Worm (Caenorhabditis elegans) whole organism, mixed stage, embryonic: Measurements from ENCODE around the gene M04B2.7.

ENCODE experiments used
- M03D4.4 ChIP-seq: sonication (generic microtip); optimal IDR thresholded peaks from 2 replicates; lab custom pipeline; 2017; ENCODE audit warnings: mild to moderate bottlenecking, missing genetic modification characterization, missing compliant biosample characterization
- bed-3 ChIP-seq: fragments of 200-800 bp; sonication (Bioruptor generic); optimal IDR thresholded peaks from 3 replicates; lab custom pipeline; 2018; ENCODE audit warnings: mild to moderate bottlenecking, missing genetic modification characterization, moderate library complexity, missing compliant biosample characterization
- blmp-1 ChIP-seq: fragments of 150-350 bp; optimal IDR thresholded peaks from 2 replicates; lab custom pipeline; 2014; ENCODE audit warnings: missing biosample characterization, missing genetic modification characterization
- ceh-39 ChIP-seq: fragments of 150-350 bp; optimal IDR thresholded peaks from 2 replicates; lab custom pipeline; 2014; ENCODE audit warnings: missing biosample characterization, missing genetic modification characterization
- ceh-83 ChIP-seq: fragments of 200-800 bp; sonication (Bioruptor generic); optimal IDR thresholded peaks from 2 replicates; lab custom pipeline; 2018; ENCODE audit warnings: mild to moderate bottlenecking, missing genetic modification characterization, missing compliant biosample characterization
- ces-1 ChIP-seq: fragments of 150-350 bp; optimal IDR thresholded peaks from 2 replicates; lab custom pipeline; 2014; ENCODE audit warnings: missing biosample characterization, missing genetic modification reagents, missing genetic modification characterization
- cnd-1 ChIP-seq: fragments of 200-800 bp; sonication (Bioruptor generic); optimal IDR thresholded peaks from 2 replicates; lab custom pipeline; 2018; ENCODE audit warnings: mild to moderate bottlenecking, missing genetic modification characterization, missing compliant biosample characterization
- drap-1 ChIP-seq: fragments of 200-800 bp; sonication (Bioruptor generic); optimal IDR thresholded peaks from 3 replicates; lab custom pipeline; 2018; ENCODE audit warnings: mild to moderate bottlenecking, missing genetic modification characterization, missing compliant biosample characterization
- elt-1 ChIP-seq: sonication (generic microtip); optimal IDR thresholded peaks from 2 replicates; lab custom pipeline; 2017; ENCODE audit warnings: missing genetic modification characterization, mild to moderate bottlenecking, missing compliant biosample characterization, antibody characterized with exemption, moderate library complexity, borderline replicate concordance; ENCODE audit not compliant: insufficient read depth
- elt-3 ChIP-seq: fragments of 150-350 bp; optimal IDR thresholded peaks from 2 replicates; lab custom pipeline; 2014; ENCODE audit warnings: missing biosample characterization, missing genetic modification characterization
- flh-1 ChIP-seq: fragments of 200-800 bp; sonication (Bioruptor generic); optimal IDR thresholded peaks from 2 replicates; lab custom pipeline; 2018; ENCODE audit warnings: mild to moderate bottlenecking, missing genetic modification characterization, moderate library complexity, missing compliant biosample characterization
- ham-2 ChIP-seq: fragments of 200-800 bp; sonication (Bioruptor generic); optimal IDR thresholded peaks from 2 replicates; lab custom pipeline; 2018; ENCODE audit warnings: mild to moderate bottlenecking, missing genetic modification characterization, missing compliant biosample characterization
- hlh-1 ChIP-seq: fragments of 150-350 bp; optimal IDR thresholded peaks from 2 replicates; lab custom pipeline; 2014; ENCODE audit warnings: missing biosample characterization, missing genetic modification reagents, missing genetic modification characterization
- lin-32 ChIP-seq: fragments of 200-800 bp; sonication (Bioruptor generic); optimal IDR thresholded peaks from 2 replicates; lab custom pipeline; 2018; ENCODE audit warnings: mild to moderate bottlenecking, missing genetic modification characterization, missing compliant biosample characterization
- lsy-2 ChIP-seq: fragments of 150-350 bp; optimal IDR thresholded peaks from 2 replicates; lab custom pipeline; 2014; ENCODE audit warnings: missing biosample characterization, missing genetic modification characterization
- mab-5 ChIP-seq: fragments of 150-350 bp; optimal IDR thresholded peaks from 2 replicates; lab custom pipeline; 2014; ENCODE audit warnings: missing biosample characterization, missing genetic modification characterization
- mep-1 ChIP-seq: fragments of 150-350 bp; optimal IDR thresholded peaks from 2 replicates; lab custom pipeline; 2017; ENCODE audit warnings: missing biosample characterization, missing genetic modification reagents, missing genetic modification characterization, inconsistent platforms
- mls-2 ChIP-seq: sonication (generic microtip); optimal IDR thresholded peaks from 2 replicates; lab custom pipeline; 2016; ENCODE audit warnings: mild to moderate bottlenecking, missing genetic modification characterization, moderate library complexity, missing compliant biosample characterization
- nhr-76 ChIP-seq: sonication (generic microtip); optimal IDR thresholded peaks from 2 replicates; lab custom pipeline; 2017; ENCODE audit warnings: missing biosample characterization, missing genetic modification characterization
- pha-4 ChIP-seq: fragments of 150-350 bp; optimal IDR thresholded peaks from 2 replicates; lab custom pipeline; 2018; ENCODE audit warnings: missing biosample characterization, missing genetic modification reagents, missing genetic modification characterization
- sem-2 ChIP-seq: fragments of 200-800 bp; sonication (Bioruptor generic); optimal IDR thresholded peaks from 2 replicates; lab custom pipeline; 2018; ENCODE audit warnings: mild to moderate bottlenecking, missing genetic modification characterization, missing compliant biosample characterization
- snpc-4 ChIP-seq: fragments of 150-350 bp; optimal IDR thresholded peaks from 2 replicates; lab custom pipeline; 2014; ENCODE audit warnings: missing biosample characterization, missing genetic modification characterization
- sptf-1 ChIP-seq: sonication (generic microtip); optimal IDR thresholded peaks from 2 replicates; lab custom pipeline; 2017; ENCODE audit warnings: mild to moderate bottlenecking, missing genetic modification characterization, moderate library complexity, missing compliant biosample characterization
- tbx-8 ChIP-seq: fragments of 200-800 bp; sonication (Bioruptor generic); optimal IDR thresholded peaks from 2 replicates; lab custom pipeline; 2018; ENCODE audit warnings: mild to moderate bottlenecking, missing genetic modification characterization, moderate library complexity, missing compliant biosample characterization
- unc-120 ChIP-seq: sonication (generic microtip); optimal IDR thresholded peaks from 2 replicates; lab custom pipeline; 2017; ENCODE audit warnings: missing genetic modification characterization, missing compliant biosample characterization; ENCODE audit not compliant: poor library complexity, severe bottlenecking
- unc-39 ChIP-seq: fragments of 150-350 bp; optimal IDR thresholded peaks from 2 replicates; lab custom pipeline; 2014; ENCODE audit warnings: missing biosample characterization, missing genetic modification characterization
- unc-62 ChIP-seq: fragments of 150-350 bp; optimal IDR thresholded peaks from 2 replicates; lab custom pipeline; 2014; ENCODE audit warnings: missing biosample characterization, missing genetic modification reagents, missing genetic modification characterization
- zip-8 ChIP-seq: fragments of 150-350 bp; optimal IDR thresholded peaks from 2 replicates; lab custom pipeline; 2014; ENCODE audit warnings: missing biosample characterization, missing genetic modification characterization
- ztf-11 ChIP-seq: fragments of 150-350 bp; optimal IDR thresholded peaks from 2 replicates; lab custom pipeline; 2014; ENCODE audit warnings: missing biosample characterization, missing genetic modification characterization

M04B2.7 gene

DNA sequence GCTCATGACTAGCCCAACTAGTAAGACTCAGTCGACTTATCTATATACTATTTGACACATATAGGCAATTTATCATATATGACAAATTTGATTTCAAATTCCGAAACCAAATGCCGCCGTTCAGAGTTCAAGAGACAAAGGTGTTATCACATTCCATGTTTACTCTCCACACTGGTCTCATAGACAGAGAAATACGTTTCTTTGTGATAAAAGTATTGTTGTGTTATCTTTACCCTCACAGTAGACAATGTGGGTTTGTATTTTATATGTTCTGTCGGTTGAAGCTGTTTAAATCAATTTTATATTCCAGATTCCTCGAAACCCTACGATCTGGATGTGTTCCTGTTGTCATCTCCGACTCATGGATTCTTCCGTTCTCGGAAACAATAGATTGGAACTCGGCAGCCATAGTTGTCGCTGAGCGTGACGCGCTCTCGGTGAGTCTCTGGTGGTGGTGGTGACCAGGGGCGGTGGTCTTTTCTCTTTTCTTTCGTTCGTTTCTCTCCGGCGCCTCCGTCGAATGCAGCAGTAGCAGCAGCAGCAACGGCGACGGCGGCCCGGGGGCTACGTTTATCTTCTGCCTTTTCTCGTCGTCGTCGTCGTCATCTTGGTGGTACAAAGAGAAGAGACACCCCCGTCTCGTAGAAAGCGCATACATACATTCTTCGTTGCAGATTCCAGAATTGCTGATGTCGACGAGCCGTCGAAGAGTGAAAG is 34.0 kb upstream of the M04B2.7 start:
- TF ChIP-seq bed-3 (GFP tag; lab: Kevin White, UChicago): no peak
- no peak for TF ChIP-seq zip-8
- TF ChIP-seq elt-3 (tag; lab: Kevin White, UChicago): no peak
- TF ChIP-seq sem-2: no peak
- no peak for TF ChIP-seq drap-1 (GFP tag; lab: Kevin White, UChicago)
- TF ChIP-seq, all 35 proteins: peak for 0

DNA sequence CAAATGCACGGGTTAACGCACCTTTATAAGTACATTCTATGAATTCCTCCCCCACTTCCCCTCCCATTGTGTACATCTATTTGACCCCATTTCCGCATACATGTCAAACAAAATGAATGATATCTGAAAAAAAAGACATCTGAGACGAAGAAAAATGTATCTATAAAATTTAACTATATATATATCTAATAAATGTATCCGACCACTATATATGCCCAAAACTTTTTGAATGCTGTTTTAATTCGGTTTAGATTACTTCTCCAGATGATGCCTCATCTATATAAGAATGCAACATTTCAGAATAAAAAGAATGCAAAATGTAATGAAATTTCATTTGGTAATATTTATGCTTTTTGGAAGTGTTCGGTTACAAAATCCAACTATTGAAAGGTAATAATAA is 29.9 kb upstream of the M04B2.7 start, which contains the start of gene rib-1:
rib-1 (plus strand) TSS at position 301 of the 400 bp plus-strand sequence.
- TF ChIP-seq unc-39 (tag; lab: Kevin White, UChicago): no peak
- TF ChIP-seq unc-62: no peak
- TF ChIP-seq ceh-39 (tag; lab: Kevin White, UChicago): no peak
- TF ChIP-seq mab-5: no peak
- no peak for TF ChIP-seq pha-4 (tag; lab: Kevin White, UChicago)
- TF ChIP-seq sem-2: no peak
- no peak for TF ChIP-seq mls-2
- no peak for TF ChIP-seq ceh-83 (GFP tag; lab: Kevin White, UChicago)
- no peak for TF ChIP-seq cnd-1 (tag; lab: Kevin White, UChicago)
- TF ChIP-seq bed-3 (GFP tag; lab: Kevin White, UChicago): no peak
- TF ChIP-seq M03D4.4 (tag; lab: Kevin White, UChicago): no peak
- TF ChIP-seq snpc-4 (tag; lab: Kevin White, UChicago): no peak
- no peak for TF ChIP-seq ham-2 (GFP tag; lab: Kevin White, UChicago)
- no peak for TF ChIP-seq blmp-1 (tag; lab: Kevin White, UChicago)
- no peak for TF ChIP-seq tbx-8 (GFP tag; lab: Kevin White, UChicago)
- no peak for TF ChIP-seq nhr-76 (tag; lab: Kevin White, UChicago)
- TF ChIP-seq flh-1 (GFP tag; lab: Kevin White, UChicago): no peak

DNA sequence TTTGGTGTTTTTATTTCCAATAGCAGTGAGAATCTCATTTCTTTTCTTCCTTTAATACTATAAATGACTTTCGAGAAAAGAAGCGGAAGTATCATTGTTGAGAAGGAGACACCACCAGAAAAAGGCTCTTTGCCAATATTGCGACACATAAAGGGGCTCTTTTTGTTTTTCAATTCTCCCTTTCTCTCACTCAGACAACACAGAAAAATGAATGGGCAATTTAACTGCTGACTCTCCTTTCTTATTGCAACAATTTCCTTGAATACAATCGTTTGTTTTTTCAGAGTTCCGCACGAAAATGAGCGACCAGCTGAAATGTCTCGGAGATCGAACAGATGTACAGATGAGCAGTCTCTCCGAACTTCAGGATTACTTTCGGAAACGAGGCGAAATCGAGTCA is 25.8 kb upstream of the M04B2.7 start:
- TF ChIP-seq ceh-39 (tag; lab: Kevin White, UChicago): no peak
- no peak for TF ChIP-seq pha-4 (tag; lab: Kevin White, UChicago)
- TF ChIP-seq sem-2: no peak
- TF ChIP-seq M03D4.4 (tag; lab: Kevin White, UChicago): no peak
- no peak for TF ChIP-seq snpc-4 (tag; lab: Kevin White, UChicago)
- TF ChIP-seq lsy-2 (tag; lab: Kevin White, UChicago): no peak
- no peak for TF ChIP-seq mep-1 (tag; lab: Kevin White, UChicago)
- TF ChIP-seq ztf-11 (tag; lab: Kevin White, UChicago): no peak
- no peak for TF ChIP-seq zip-8
- TF ChIP-seq ceh-83 (GFP tag; lab: Kevin White, UChicago): no peak
- TF ChIP-seq hlh-1 (tag; lab: Kevin White, UChicago): no peak
- TF ChIP-seq mls-2: no peak
- TF ChIP-seq ces-1 (GFP tag; lab: Kevin White, UChicago): no peak
- TF ChIP-seq lin-32 (GFP tag; lab: Kevin White, UChicago): no peak
- TF ChIP-seq unc-39 (tag; lab: Kevin White, UChicago): no peak
- TF ChIP-seq blmp-1 (tag; lab: Kevin White, UChicago): no peak
- TF ChIP-seq nhr-76 (tag; lab: Kevin White, UChicago): no peak

DNA sequence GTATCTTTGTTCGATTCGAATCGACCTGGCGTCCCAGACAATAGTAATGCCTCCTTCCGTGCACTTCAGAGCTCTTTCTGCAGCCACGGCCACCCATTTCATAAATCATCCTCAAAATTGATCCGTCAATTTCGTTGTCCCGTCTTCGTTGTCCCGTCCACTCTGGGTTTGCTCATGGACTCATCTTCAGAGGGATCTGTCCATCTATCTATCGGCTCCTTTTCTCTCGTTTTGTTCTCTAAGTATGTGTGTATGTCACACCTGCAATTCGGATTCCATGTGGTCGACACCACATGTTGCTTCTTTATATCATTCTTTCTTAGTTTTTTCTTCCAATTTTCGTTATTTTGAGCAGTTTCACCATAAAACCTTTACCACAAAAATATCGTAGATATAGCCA is 24.0 kb upstream of the M04B2.7 start:
- TF ChIP-seq mab-5 (peak; percentile 14), sptf-1 (no peak), ceh-83 (GFP tag; lab: Kevin White, UChicago) (no peak), unc-39 (tag; lab: Kevin White, UChicago) (no peak), blmp-1 (tag; lab: Kevin White, UChicago) (no peak), unc-62 (peak; percentile 74), unc-120 (tag; lab: Kevin White, UChicago) (peak; percentile 76), mep-1 (tag; lab: Kevin White, UChicago) (no peak)
- TF ChIP-seq, all 35 proteins: peak for 3

DNA sequence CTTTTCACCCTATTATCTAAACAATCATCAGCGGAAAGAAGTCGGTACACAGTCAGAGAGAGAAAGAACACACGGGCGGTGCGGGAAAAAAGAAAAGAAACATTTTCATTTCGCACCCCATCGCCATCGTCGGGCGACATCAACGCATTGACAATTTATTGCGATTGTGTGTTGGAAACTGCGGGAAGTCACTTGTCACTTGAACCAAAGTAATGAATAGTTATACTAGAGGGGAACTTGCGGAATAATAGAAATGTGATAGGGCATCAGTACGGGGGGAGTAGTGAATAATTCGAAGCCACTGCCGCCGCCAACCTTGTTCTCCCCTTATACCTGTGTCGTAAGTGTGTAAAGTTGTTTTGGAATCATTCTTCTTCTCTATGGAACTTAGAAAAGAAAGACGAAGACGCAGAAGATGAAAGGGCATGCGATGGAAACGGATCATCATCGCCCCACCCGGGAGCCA is 22.8 kb upstream of the M04B2.7 start:
- no peak for TF ChIP-seq unc-39 (tag; lab: Kevin White, UChicago)
- TF ChIP-seq unc-120 (tag; lab: Kevin White, UChicago): peak; percentile 80
- TF ChIP-seq sem-2: no peak
- TF ChIP-seq unc-62: peak; percentile 33
- TF ChIP-seq elt-1 (tag; lab: Kevin White, UChicago): peak; percentile 5
- peak; percentile 22 for TF ChIP-seq hlh-1 (tag; lab: Kevin White, UChicago)
- no peak for TF ChIP-seq elt-3 (tag; lab: Kevin White, UChicago)
